Worm (Caenorhabditis elegans) whole organism, mixed stage, embryonic: ENCODE data around the gene nhr-238.

Experiments
- M03D4.4 ChIP-seq: sonication (generic microtip); optimal IDR thresholded peaks from 2 replicates; lab custom pipeline; 2017; ENCODE audit warnings: mild to moderate bottlenecking, missing genetic modification characterization, missing compliant biosample characterization
- ceh-39 ChIP-seq: fragments of 150-350 bp; optimal IDR thresholded peaks from 2 replicates; lab custom pipeline; 2014; ENCODE audit warnings: missing biosample characterization, missing genetic modification characterization
- ceh-43 ChIP-seq: fragments of 200-800 bp; sonication (Bioruptor generic); optimal IDR thresholded peaks from 2 replicates; lab custom pipeline; 2018; ENCODE audit warnings: mild to moderate bottlenecking, missing genetic modification characterization, moderate library complexity, missing compliant biosample characterization
- elt-1 ChIP-seq: sonication (generic microtip); optimal IDR thresholded peaks from 2 replicates; lab custom pipeline; 2017; ENCODE audit warnings: missing genetic modification characterization, mild to moderate bottlenecking, missing compliant biosample characterization, antibody characterized with exemption, moderate library complexity, borderline replicate concordance; ENCODE audit not compliant: insufficient read depth
- hlh-1 ChIP-seq: fragments of 150-350 bp; optimal IDR thresholded peaks from 2 replicates; lab custom pipeline; 2014; ENCODE audit warnings: missing biosample characterization, missing genetic modification reagents, missing genetic modification characterization
- lin-13 ChIP-seq: fragments of 150-350 bp; optimal IDR thresholded peaks from 2 replicates; lab custom pipeline; 2014; ENCODE audit warnings: missing biosample characterization, missing genetic modification characterization
- lsy-2 ChIP-seq: fragments of 150-350 bp; optimal IDR thresholded peaks from 2 replicates; lab custom pipeline; 2014; ENCODE audit warnings: missing biosample characterization, missing genetic modification characterization
- mep-1 ChIP-seq: fragments of 150-350 bp; optimal IDR thresholded peaks from 2 replicates; lab custom pipeline; 2017; ENCODE audit warnings: missing biosample characterization, missing genetic modification reagents, missing genetic modification characterization, inconsistent platforms
- nhr-28 ChIP-seq: fragments of 150-350 bp; optimal IDR thresholded peaks from 2 replicates; lab custom pipeline; 2014; ENCODE audit warnings: missing biosample characterization, missing genetic modification characterization
- snpc-4 ChIP-seq: fragments of 150-350 bp; optimal IDR thresholded peaks from 2 replicates; lab custom pipeline; 2014; ENCODE audit warnings: missing biosample characterization, missing genetic modification characterization
- unc-120 ChIP-seq: sonication (generic microtip); optimal IDR thresholded peaks from 2 replicates; lab custom pipeline; 2017; ENCODE audit warnings: missing genetic modification characterization, missing compliant biosample characterization; ENCODE audit not compliant: poor library complexity, severe bottlenecking
- unc-62 ChIP-seq: fragments of 150-350 bp; optimal IDR thresholded peaks from 2 replicates; lab custom pipeline; 2014; ENCODE audit warnings: missing biosample characterization, missing genetic modification reagents, missing genetic modification characterization

ce11 chrV:1600561-1601088 is 28.6 kb downstream of the nhr-238 start, which contains the start of gene F16B4.2:
- TF ChIP-seq elt-1 (tag; lab: Kevin White, UChicago) (no peak), unc-62 (no peak), lin-13 (tag; lab: Kevin White, UChicago) (no peak), ceh-43 (no peak), hlh-1 (tag; lab: Kevin White, UChicago) (no peak), ceh-39 (tag; lab: Kevin White, UChicago) (no peak), unc-120 (tag; lab: Kevin White, UChicago) (no peak), nhr-28 (tag; lab: Kevin White, UChicago) (no peak), M03D4.4 (tag; lab: Kevin White, UChicago) (no peak), snpc-4 (tag; lab: Kevin White, UChicago) (no peak), lsy-2 (no peak), mep-1 (tag; lab: Kevin White, UChicago) (no peak)
